Worm (Caenorhabditis elegans): ENCODE measurements around the gene M01D1.12.

The M01D1.12 gene

ce11 chrII:1075424-1075823 lies 48.7 kb downstream of the M01D1.12 start, which contains the start of gene K02E7.11:
Gene K02E7.11, minus strand, starts transcription at chrII:1075524.
- TF ChIP-seq mef-2 (tag; optimal IDR thresholded peaks at IDR 0.05) = no peak
- no peak for TF ChIP-seq nhr-85 (tag)
- TF ChIP-seq isw-1 (GFP tag; IDR thresholded peaks at IDR 0.05) = no peak
- TF ChIP-seq fkh-10 (GFP tag; optimal IDR thresholded peaks at IDR 0.05) = no peak
- no peak for TF ChIP-seq xbp-1 (tag; optimal IDR thresholded peaks at IDR 0.05)
- no peak for TF ChIP-seq lin-15B (tag; optimal IDR thresholded peaks at IDR 0.05)
- TF ChIP-seq efl-3 (GFP tag; optimal IDR thresholded peaks at IDR 0.05) = no peak
- no peak for TF ChIP-seq lin-35 (GFP tag; optimal IDR thresholded peaks at IDR 0.05)
- TF ChIP-seq hpl-2 (GFP tag; optimal IDR thresholded peaks at IDR 0.05) = no peak
- TF ChIP-seq tbx-2 (tag; optimal IDR thresholded peaks at IDR 0.05) = no peak
- TF ChIP-seq unc-86 (tag; optimal IDR thresholded peaks at IDR 0.05) = no peak
- no peak for TF ChIP-seq rnt-1 (tag; optimal IDR thresholded peaks at IDR 0.05)
- TF ChIP-seq ceh-8 (GFP tag; optimal IDR thresholded peaks at IDR 0.05) = no peak
- no peak for TF ChIP-seq blmp-1 (tag; optimal IDR thresholded peaks at IDR 0.05)
- TF ChIP-seq nhr-77 (tag; optimal IDR thresholded peaks at IDR 0.05) = no peak
- TF ChIP-seq C34B4.2 (tag; optimal IDR thresholded peaks at IDR 0.05) = no peak
- TF ChIP-seq Y116A8C.19 (tag; optimal IDR thresholded peaks at IDR 0.05; ENCODE audit: borderline replicate concordance) = no peak
- TF ChIP-seq nhr-28 (tag; optimal IDR thresholded peaks at IDR 0.05) = no peak
